Worm (Caenorhabditis elegans) whole organism, young adult: ENCODE data around the gene Y69A2AR.24.

Source experiments
- F37B4.10 ChIP-seq: fragments of 200-800 bp; sonication (Bioruptor generic); IDR thresholded peaks from 2 replicates; pipeline ENCODE4 v1.3.6; 2022; ENCODE audit warnings: missing genetic modification characterization, missing compliant biosample characterization
- T26A5.8 ChIP-seq: sonication (generic microtip); optimal IDR thresholded peaks from 2 replicates; lab custom pipeline; 2016; ENCODE audit warnings: missing genetic modification characterization, missing compliant biosample characterization
- Y56A3A.18 ChIP-seq: fragments of 200-800 bp; sonication (Bioruptor generic); IDR thresholded peaks from 2 replicates; pipeline ENCODE4 v1.3.6; 2022; ENCODE audit warnings: missing genetic modification reagents, missing genetic modification characterization, missing compliant biosample characterization
- ama-1 ChIP-seq, 3 experiments: fragments of 150-350 bp in 1 of 3; sonication (generic microtip) in 2 of 3; optimal IDR thresholded peaks; 2 replicates each; lab custom pipeline; 2014 to 2018; ENCODE audit warnings: missing biosample characterization in 2 of 3, missing genetic modification characterization in 2 of 3, missing genetic modification reagents in 2 of 3
- attf-5 ChIP-seq: fragments of 200-800 bp; sonication (Bioruptor generic); optimal IDR thresholded peaks from 2 replicates; lab custom pipeline; 2018; ENCODE audit warnings: mild to moderate bottlenecking, missing genetic modification characterization, missing compliant biosample characterization
- bed-2 ChIP-seq: fragments of 200-800 bp; sonication (Bioruptor generic); IDR thresholded peaks from 2 replicates; pipeline ENCODE4 v1.3.6; 2022; ENCODE audit warnings: missing genetic modification reagents, missing genetic modification characterization, missing compliant biosample characterization
- ceh-40 ChIP-seq: fragments of 200-800 bp; sonication (Bioruptor generic); IDR thresholded peaks from 2 replicates; pipeline ENCODE4 v1.3.6; 2022; ENCODE audit warnings: missing genetic modification characterization, missing compliant biosample characterization
- ekl-4 ChIP-seq: fragments of 200-800 bp; sonication (Bioruptor generic); IDR thresholded peaks from 2 replicates; pipeline ENCODE4 v1.3.6; 2022; ENCODE audit warnings: missing genetic modification reagents, missing genetic modification characterization, missing compliant biosample characterization
- nhr-179 ChIP-seq: sonication (generic microtip); optimal IDR thresholded peaks from 2 replicates; lab custom pipeline; 2016; ENCODE audit warnings: mild to moderate bottlenecking, missing genetic modification characterization, missing compliant biosample characterization
- pha-4 ChIP-seq: fragments of 150-350 bp; sonication (generic microtip); optimal IDR thresholded peaks from 2 replicates; lab custom pipeline; 2014; ENCODE audit warnings: missing biosample characterization, missing genetic modification reagents, missing genetic modification characterization

DNA sequence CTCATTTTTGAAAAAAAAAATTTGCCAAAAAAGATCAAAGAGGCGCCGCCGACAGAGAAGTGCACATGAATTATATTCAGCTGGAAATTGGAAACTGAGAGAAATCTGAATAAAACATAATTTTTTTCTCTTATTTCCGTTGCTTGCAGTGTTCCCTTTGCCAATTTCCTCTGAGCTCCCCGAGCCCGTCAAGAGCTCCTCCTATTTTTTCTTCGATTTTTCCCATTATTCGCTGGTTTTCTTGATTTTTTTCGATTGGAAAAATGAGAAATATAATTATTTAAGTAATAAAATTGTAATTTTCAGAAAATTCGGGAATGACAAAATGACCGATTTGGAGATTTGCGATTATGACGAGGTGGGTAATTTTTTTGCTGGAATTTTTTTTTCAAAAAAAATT is 21.9 kb downstream of the Y69A2AR.24 start, which contains the start of gene sprr-3:
- no peak for TF ChIP-seq F37B4.10
- TF ChIP-seq ekl-4 (GFP tag; lab: Robert Waterston, UW): no peak
- no peak for TF ChIP-seq ama-1 (optimal IDR thresholded peaks at IDR 0.05; lab: Kevin White, UChicago)
- TF ChIP-seq ama-1 (GFP tag; optimal IDR thresholded peaks at IDR 0.05; lab: Kevin White, UChicago): no peak
- no peak for TF ChIP-seq bed-2 (GFP tag; lab: Robert Waterston, UW)
- TF ChIP-seq nhr-179 (tag; lab: Kevin White, UChicago): no peak
- no peak for TF ChIP-seq attf-5 (GFP tag; lab: Kevin White, UChicago)
- no peak for TF ChIP-seq ceh-40 (GFP tag; lab: Robert Waterston, UW)
- TF ChIP-seq pha-4 (tag; lab: Kevin White, UChicago): no peak
- no peak for TF ChIP-seq Y56A3A.18 (GFP tag; lab: Robert Waterston, UW)
- no peak for TF ChIP-seq T26A5.8 (tag; lab: Kevin White, UChicago)
